Fruit fly (Drosophila melanogaster) Kc167 (cell line): Measurements from ENCODE around the gene Creld.

Experiments used
- Myc ChIP-seq: fragments of >200 bp; optimal IDR thresholded peaks from 2 replicates; lab custom pipeline; 2017; ENCODE audit warnings: missing external identifiers
- Sin3A ChIP-seq: fragments of >200 bp; optimal IDR thresholded peaks from 2 replicates; lab custom pipeline; 2018; ENCODE audit warnings: missing external identifiers
- h ChIP-seq: fragments of >200 bp; optimal IDR thresholded peaks from 3 replicates; lab custom pipeline; 2018; ENCODE audit warnings: missing external identifiers
- insv ChIP-seq: fragments of >200 bp; optimal IDR thresholded peaks from 3 replicates; lab custom pipeline; 2018; ENCODE audit warnings: missing external identifiers
- psq ChIP-seq: fragments of >200 bp; optimal IDR thresholded peaks from 2 replicates; lab custom pipeline; 2017; ENCODE audit warnings: missing external identifiers
- ttk ChIP-seq: sonication (Bioruptor generic); optimal IDR thresholded peaks from 2 replicates; lab custom pipeline; 2017; ENCODE audit warnings: missing external identifiers

The Creld gene

DNA sequence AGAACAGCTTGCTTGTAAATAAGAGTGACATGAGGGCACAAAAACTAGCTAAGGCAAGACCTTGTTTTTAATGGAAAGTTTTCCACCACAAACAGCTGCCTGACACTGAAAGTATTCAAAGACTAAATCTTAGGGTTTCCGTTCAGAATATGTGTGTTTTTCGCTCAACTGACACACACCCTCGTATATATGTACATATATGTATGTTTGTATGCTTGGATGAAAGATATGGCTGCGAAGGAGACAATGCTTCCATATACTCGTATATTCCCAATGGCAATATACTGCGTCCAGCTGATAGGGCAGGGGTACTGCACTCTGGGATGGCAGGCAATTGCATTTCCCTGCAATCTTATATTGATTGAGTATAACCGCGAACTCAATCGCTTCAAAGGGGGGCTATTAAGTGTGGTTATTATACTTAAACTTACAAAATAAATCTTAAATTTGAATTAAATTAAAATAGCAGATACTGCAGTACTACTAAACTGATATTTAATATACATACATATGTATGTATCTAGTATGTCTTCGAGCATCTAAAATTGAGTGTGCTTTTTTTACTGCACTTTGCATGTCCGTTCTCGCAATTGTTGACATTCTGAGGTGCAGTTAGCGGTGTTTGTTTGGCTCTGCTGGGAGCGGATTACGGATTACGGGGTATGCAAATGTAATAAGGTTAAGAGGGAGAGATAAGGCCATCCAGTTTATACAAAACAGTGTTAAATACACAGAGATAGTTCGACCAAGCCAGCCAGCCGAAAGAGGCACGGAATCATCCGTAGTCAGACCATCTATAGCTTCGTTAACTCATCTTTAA lies 32.6 kb downstream of the Creld start:
- TF ChIP-seq Myc (lab: Kevin White, UChicago) (no peak), ttk (no peak), insv (no peak), Sin3A (lab: Kevin White, UChicago) (no peak), psq (lab: Kevin White, UChicago) (no peak), h (lab: Kevin White, UChicago) (no peak)

DNA sequence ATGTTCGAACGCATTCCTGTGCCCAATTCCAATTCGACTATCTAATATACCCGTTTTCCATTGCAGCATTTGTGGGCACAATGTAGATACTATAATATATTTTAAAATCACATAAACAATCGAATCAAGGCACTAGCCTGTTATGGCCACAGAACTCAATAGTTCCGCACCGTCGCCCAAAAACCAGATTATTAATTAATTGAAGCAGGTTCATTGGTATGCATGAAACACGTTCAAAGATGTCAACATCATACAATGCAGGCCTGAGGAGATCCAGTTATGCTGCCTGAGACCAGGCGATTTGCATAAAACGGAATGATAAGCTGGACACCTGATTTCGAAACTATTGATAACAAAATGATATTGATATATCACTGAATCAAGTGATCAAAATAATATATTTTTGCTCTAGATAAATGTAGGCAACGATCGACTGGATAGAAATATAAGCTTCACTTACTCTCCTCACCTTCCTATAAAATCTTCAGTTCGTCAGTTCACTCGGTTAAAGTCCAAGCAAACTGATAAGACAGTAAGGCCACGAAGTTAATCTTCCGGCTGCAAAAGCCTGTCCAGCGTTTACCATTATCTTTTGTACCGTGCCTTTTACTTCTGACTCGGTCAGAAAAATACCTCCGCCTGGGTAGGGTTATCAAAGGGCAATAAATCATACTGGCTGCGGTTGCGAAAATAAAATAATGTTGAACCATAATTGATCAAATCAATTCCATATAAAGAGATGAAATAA lies 33.4 kb downstream of the Creld start:
- TF ChIP-seq psq (lab: Kevin White, UChicago), result no peak
- no peak for TF ChIP-seq insv
- TF ChIP-seq Myc (lab: Kevin White, UChicago), result no peak
- no peak for TF ChIP-seq ttk
- TF ChIP-seq h (lab: Kevin White, UChicago), result no peak
- no peak for TF ChIP-seq Sin3A (lab: Kevin White, UChicago)

DNA sequence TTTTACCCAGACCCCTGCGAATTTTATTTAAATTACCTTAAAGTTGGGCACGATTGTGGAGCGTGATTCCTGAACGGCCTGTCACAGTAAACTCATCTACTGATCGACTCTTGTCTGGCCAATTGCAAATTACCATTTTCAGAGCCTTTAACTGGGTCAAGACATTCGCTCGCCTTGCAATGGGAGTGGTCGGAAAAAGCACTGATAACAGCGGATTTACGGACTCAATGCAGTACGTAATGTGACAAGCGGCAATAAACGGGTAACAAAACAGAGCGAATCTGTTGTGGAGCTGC lies 33.9 kb downstream of the Creld start:
- TF ChIP-seq h (lab: Kevin White, UChicago), result no peak
- TF ChIP-seq Sin3A (lab: Kevin White, UChicago), result no peak
- TF ChIP-seq ttk, result no peak
- no peak for TF ChIP-seq psq (lab: Kevin White, UChicago)
- no peak for TF ChIP-seq Myc (lab: Kevin White, UChicago)
- no peak for TF ChIP-seq insv

DNA sequence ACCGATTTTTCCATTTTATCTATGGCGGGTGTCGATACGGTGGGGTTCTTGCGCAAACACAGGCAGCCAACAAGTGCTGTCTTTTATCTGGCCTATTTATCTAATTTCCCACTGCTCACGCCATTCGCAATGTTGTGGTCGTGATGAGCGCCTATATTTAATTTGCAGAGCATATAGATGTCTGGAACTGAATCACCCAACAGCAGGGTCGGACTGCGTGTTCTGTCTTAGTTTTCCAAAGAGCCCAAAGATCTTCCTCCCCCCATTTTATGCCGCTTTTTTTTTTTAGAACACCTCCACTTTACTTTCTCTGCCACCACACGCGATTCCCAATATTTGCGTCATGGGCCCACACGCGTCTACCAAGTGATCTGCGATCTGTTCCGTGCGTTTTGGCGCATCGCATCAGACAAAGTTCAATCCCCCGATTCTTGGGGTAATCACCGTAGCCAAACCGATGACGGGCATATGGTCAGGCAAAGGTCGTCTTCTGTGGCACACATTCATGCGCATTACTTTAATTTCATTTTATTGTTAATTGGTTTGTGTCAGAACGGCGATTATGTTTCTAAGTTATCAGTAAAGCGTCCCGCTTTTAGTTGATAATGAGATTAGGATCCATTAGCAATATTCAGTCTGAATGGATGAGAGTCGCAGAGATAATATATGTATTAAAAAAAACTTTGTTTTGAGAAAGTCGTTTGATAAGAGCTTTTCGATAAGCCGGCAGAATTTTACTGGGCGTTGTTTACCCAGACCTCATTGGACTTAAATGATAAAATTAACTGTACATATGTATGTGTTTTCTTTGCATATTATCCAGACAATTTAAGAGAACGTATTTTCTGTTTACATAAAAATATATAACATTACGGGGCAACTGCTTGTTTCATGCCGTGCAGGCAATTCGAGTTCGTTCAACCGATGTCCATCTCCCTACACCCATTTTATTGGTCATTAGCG lies 34.8 kb downstream of the Creld start:
- TF ChIP-seq psq (lab: Kevin White, UChicago), result no peak

DNA sequence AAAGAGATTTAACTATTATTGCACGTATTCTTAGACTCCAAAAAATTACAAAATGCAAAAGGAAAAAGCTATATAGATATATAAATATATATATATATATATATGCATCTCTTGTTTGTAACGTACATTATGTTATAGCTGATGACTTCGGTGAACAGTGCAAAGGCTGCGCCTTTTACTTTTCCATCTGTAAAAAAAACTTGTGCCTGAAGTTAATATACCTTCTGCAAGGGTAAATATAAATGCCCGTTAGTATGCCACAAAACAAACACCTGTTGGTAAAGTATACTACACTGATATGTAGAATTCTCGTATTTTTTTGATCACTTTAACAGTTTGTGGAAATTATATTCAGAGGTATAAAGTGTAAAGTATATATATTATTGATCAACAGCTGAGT lies 35.9 kb downstream of the Creld start:
- no peak for TF ChIP-seq psq (lab: Kevin White, UChicago)
- no peak for TF ChIP-seq h (lab: Kevin White, UChicago)
- TF ChIP-seq Sin3A (lab: Kevin White, UChicago), result no peak
- TF ChIP-seq ttk, result no peak
- no peak for TF ChIP-seq Myc (lab: Kevin White, UChicago)
- TF ChIP-seq insv, result no peak

DNA sequence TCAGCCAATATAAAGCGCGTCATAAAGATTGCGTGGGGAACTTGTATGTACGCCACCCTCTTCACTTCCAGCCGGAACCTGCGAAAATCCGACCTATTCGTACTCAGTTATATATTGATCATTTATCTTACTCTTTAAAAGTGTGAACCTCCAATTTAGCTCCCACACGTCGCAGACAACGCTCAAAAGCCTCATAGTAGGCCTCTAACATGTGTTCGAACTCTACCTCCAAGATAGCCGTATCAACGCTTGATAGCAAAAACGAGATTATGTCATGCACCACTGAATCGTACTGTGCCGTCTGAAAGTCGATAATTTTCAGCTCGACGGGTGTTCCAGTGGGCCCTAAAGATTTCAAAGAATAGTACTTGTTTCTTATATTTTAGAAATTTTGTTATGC lies 37.4 kb downstream of the Creld start:
- TF ChIP-seq Sin3A (lab: Kevin White, UChicago) (no peak), ttk (no peak), Myc (lab: Kevin White, UChicago) (no peak), psq (lab: Kevin White, UChicago) (no peak), insv (no peak), h (lab: Kevin White, UChicago) (no peak)

DNA sequence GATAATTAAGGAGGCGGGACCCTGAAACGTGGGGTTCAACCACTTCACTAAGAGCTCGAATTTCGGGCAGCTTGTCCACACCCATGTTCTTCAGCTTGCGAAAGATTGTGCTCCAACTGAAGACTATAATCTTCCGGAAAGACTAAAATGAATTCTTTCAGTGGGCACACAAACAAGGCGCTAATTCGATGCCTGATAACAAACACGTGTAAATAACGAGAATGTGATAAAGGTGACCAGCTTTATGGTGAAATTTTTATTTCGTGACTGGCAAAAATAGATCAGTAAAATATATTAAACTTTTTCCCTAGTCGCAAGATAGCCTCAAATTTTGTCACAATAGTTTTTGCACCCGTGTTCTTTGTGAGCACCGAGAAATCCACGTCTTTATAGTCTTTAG lies 38.7 kb downstream of the Creld start, which contains the start of the genes CG31975 and ovm:
CG31975 (minus strand) TSS at position 144 of the 400 bp plus-strand sequence.
ovm (minus strand) TSS at position 144 of the 400 bp plus-strand sequence.
- TF ChIP-seq insv, result no peak
- no peak for TF ChIP-seq h (lab: Kevin White, UChicago)
- no peak for TF ChIP-seq ttk
- no peak for TF ChIP-seq psq (lab: Kevin White, UChicago)
- no peak for TF ChIP-seq Myc (lab: Kevin White, UChicago)
- no peak for TF ChIP-seq Sin3A (lab: Kevin White, UChicago)

DNA sequence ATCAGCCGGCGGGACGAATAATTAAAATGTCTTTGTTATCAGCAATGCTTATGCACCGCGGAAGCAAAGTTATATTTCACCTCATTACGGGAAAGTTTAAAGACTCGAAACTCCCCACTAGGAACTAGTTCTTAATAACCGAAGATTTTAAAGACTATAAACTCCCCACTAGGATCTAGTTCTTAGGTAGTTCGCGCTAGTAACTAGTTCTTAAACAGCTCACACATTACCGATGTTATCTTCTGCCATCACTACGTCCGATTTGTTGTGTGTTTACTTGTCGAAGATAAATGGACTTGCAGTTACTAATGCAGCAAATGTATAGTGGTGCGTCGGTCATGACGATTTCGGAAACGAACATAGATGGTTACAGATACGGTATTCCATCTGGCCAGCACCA lies 40.9 kb downstream of the Creld start, which contains the start of the genes CG31974 and CG11454:
CG31974 (minus strand) TSS at position 4 of the 400 bp plus-strand sequence.
CG11454 (plus strand) TSS at position 236 of the 400 bp plus-strand sequence.
- TF ChIP-seq ttk (no peak), h (lab: Kevin White, UChicago) (no peak)

DNA sequence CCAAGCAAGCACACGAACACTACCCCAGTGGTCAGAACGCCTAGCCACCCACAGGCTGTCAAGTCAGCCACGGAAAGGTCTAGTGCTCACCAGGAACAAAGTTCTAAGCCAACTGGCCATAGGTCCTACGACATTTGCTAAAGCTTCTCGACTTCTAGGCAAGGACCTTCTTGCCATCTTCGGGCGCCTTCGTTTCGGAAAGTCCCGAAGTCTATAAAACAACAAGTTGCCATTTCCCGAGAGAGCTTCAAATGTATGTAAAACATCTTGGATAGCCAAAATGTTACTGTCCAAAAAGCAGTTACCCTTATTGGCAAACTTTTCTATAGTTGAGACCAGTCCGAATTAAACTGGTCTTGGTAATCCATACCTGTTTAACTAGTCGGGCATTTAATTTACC lies 44.3 kb downstream of the Creld start:
- TF ChIP-seq insv, result no peak
- no peak for TF ChIP-seq Myc (lab: Kevin White, UChicago)
- no peak for TF ChIP-seq h (lab: Kevin White, UChicago)
- TF ChIP-seq ttk, result no peak
- TF ChIP-seq psq (lab: Kevin White, UChicago), result no peak
- no peak for TF ChIP-seq Sin3A (lab: Kevin White, UChicago)

DNA sequence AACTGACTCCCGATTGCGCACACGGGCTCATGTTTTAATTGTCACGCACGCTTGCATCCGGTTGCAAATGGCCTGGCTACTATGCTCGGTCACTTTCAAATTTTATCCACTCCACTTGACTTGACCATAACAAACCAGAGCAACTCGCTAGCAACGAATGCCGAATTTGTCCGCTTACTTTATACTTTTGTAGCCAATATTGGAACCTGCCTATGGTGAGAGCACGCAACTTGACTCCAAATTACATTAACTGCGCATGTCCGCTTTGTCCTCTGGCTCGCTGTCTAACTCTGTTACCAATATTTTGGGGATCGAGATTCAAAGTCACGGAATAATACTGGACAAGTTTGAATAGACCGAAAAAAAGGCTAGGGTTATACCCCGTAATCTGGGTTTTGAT lies 51.0 kb downstream of the Creld start, which contains the start of gene CG42399:
CG42399 (minus strand) TSS at position 159 of the 400 bp plus-strand sequence.
- TF ChIP-seq Sin3A (lab: Kevin White, UChicago) (no peak), psq (lab: Kevin White, UChicago) (no peak), Myc (lab: Kevin White, UChicago) (no peak), ttk (no peak), insv (no peak), h (lab: Kevin White, UChicago) (no peak)
